ENCODE assay signal across 2 worm cellular contexts in the genomic region with DNA sequence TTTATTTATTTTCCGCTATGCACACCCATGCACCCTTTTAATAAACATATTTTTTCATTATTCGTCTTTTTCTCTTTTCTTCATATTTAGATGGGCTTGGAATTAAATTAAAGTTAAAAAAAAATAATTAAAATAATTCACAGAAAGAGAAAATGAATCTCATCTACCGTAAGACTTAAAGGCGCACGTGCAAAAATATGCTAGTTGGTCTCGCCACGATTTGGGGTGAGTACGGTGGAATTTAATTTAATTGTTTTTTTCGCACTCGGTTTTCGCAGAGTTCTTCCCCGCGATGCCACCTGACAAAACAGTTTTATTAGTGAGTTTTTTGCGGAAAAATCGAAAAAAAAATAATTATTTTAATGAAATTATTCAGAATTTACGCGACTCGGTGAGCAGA.
A peak's percentile ranks its signal among the peaks of the same experiment; 100 is the strongest.
TF ChIP-seq lines count a peak whose summit lies in the region.

A gene (plus strand): TSS at position 254 of the 400 bp plus-strand sequence.

TF ChIP-seq in whole organism, L4 larva, 104 proteins besides CTCF, POLR2A, EP300 and RAD21:
- TF ChIP-seq lin-29 (GFP tag; IDR thresholded peaks at IDR 0.05; lab: Robert Waterston, UW): no peak
- no peak for TF ChIP-seq Y48G9A.11 (GFP tag; IDR thresholded peaks at IDR 0.05; lab: Robert Waterston, UW)
- peak; percentile 12 for TF ChIP-seq F49E8.2 (tag; optimal IDR thresholded peaks at IDR 0.05; lab: Kevin White, UChicago; ENCODE audit: borderline replicate concordance)
- TF ChIP-seq nhr-102 (tag; optimal IDR thresholded peaks at IDR 0.05; lab: Kevin White, UChicago): no peak
- TF ChIP-seq zfp-3 (GFP tag; conservative IDR thresholded peaks at IDR 0.05; lab: Robert Waterston, UW): no peak
- no peak for TF ChIP-seq aha-1 (tag; lab: Kevin White, UChicago)
- TF ChIP-seq jun-1 (tag; optimal IDR thresholded peaks at IDR 0.05; lab: Kevin White, UChicago): no peak
- no peak for TF ChIP-seq unc-62 (GFP tag; optimal IDR thresholded peaks at IDR 0.05 in 1 of 2; lab: Kevin White, UChicago)
- TF ChIP-seq unc-62 (tag; optimal IDR thresholded peaks at IDR 0.05; lab: Kevin White, UChicago): no peak
- 0 out of 2 replicates have a peak, but pooled peaks have one; percentile 12 for TF ChIP-seq lin-38 (GFP tag; IDR thresholded peaks at IDR 0.05; lab: Robert Waterston, UW)
- TF ChIP-seq nhr-48 (tag; optimal IDR thresholded peaks at IDR 0.05; lab: Kevin White, UChicago): no peak
- TF ChIP-seq nhr-111 (GFP tag; optimal IDR thresholded peaks at IDR 0.05; lab: Kevin White, UChicago): no peak

TF ChIP-seq in whole organism, young adult, 124 proteins besides CTCF, POLR2A, EP300 and RAD21:
- peak; percentile 94 for TF ChIP-seq him-1 (tag; optimal IDR thresholded peaks at IDR 0.05; lab: Kevin White, UChicago)
- TF ChIP-seq F37B4.10 (GFP tag; IDR thresholded peaks at IDR 0.05; lab: Robert Waterston, UW): no peak
- no peak for TF ChIP-seq snpc-4 (GFP tag; optimal IDR thresholded peaks at IDR 0.05; lab: Kevin White, UChicago)
- peak in 3 of 4 experiments; percentile 21 to 23 (median 22) for TF ChIP-seq snpc-4 (tag; optimal IDR thresholded peaks at IDR 0.05; lab: Kevin White, UChicago)
- TF ChIP-seq lsl-1 (GFP tag; optimal IDR thresholded peaks at IDR 0.05; lab: Kevin White, UChicago): peak; percentile 93
- TF ChIP-seq mcd-1 (GFP tag; IDR thresholded peaks at IDR 0.05; lab: Robert Waterston, UW): peak; percentile 41; the same call in 1 of the 2 replicates
- TF ChIP-seq xnd-1 (tag; optimal IDR thresholded peaks at IDR 0.05; lab: Kevin White, UChicago): peak; percentile 90
- peak; percentile 38; the same call in 1 of the 2 replicates for TF ChIP-seq D2030.7 (GFP tag; IDR thresholded peaks at IDR 0.05; lab: Robert Waterston, UW)
- TF ChIP-seq dox-1 (GFP tag; IDR thresholded peaks at IDR 0.05; lab: Robert Waterston, UW): 0 out of 2 replicates have a peak, but pooled peaks have one; percentile 13
- no peak for TF ChIP-seq tbx-9 (tag; optimal IDR thresholded peaks at IDR 0.05; lab: Kevin White, UChicago; ENCODE audit: borderline replicate concordance)
- no peak for TF ChIP-seq cebp-1 (GFP tag; IDR thresholded peaks at IDR 0.05; lab: Robert Waterston, UW)
- no peak for TF ChIP-seq cebp-1 (tag; optimal IDR thresholded peaks at IDR 0.05; lab: Kevin White, UChicago)
- TF ChIP-seq ztf-22 (GFP tag; optimal IDR thresholded peaks at IDR 0.05; lab: Kevin White, UChicago): no peak
- TF ChIP-seq madf-8 (GFP tag; conservative IDR thresholded peaks at IDR 0.05; lab: Robert Waterston, UW): peak; percentile 82
- TF ChIP-seq egl-44 (GFP tag; IDR thresholded peaks at IDR 0.05; lab: Robert Waterston, UW): no peak
- no peak for TF ChIP-seq tbp1 (GFP tag; optimal IDR thresholded peaks at IDR 0.05; lab: Kevin White, UChicago)
- TF ChIP-seq F33H1.4 (GFP tag; IDR thresholded peaks at IDR 0.05; lab: Robert Waterston, UW): peak; percentile 91
- TF ChIP-seq C06A6.2 (GFP tag; conservative IDR thresholded peaks at IDR 0.05; lab: Robert Waterston, UW): no peak
- TF ChIP-seq snpc-1.1 (tag; optimal IDR thresholded peaks at IDR 0.05; lab: Kevin White, UChicago; ENCODE audit: insufficient read depth): no peak
- peak; percentile 16 for TF ChIP-seq F49E8.2 (tag; optimal IDR thresholded peaks at IDR 0.05; lab: Kevin White, UChicago; ENCODE audit: insufficient read depth)
- no peak for TF ChIP-seq lag-1 (GFP tag; IDR thresholded peaks at IDR 0.05; lab: Robert Waterston, UW)
- TF ChIP-seq unc-130 (GFP tag; optimal IDR thresholded peaks at IDR 0.05; lab: Kevin White, UChicago): peak; percentile 5
- peak; percentile 46 for TF ChIP-seq efl-1 (GFP tag; optimal IDR thresholded peaks at IDR 0.05; lab: Kevin White, UChicago)
- no peak for TF ChIP-seq C17E4.6 (GFP tag; IDR thresholded peaks at IDR 0.05; lab: Robert Waterston, UW)
- peak; percentile 92 for TF ChIP-seq madf-6 (GFP tag; IDR thresholded peaks at IDR 0.05; lab: Robert Waterston, UW)
- peak; percentile 40 for TF ChIP-seq lin-54 (GFP tag; optimal IDR thresholded peaks at IDR 0.05; lab: Kevin White, UChicago)
